Fruit fly (Drosophila melanogaster): ENCODE data around the gene CG13065.

Gene CG13065

dm6 chr3L:16308380-16308779 lies 31.1 kb downstream of the CG13065 start, which contains the start of gene CG13042:
Gene CG13042 (minus strand): TSS chr3L:16308480.
- TF ChIP-seq CG10543 (GFP tag; optimal IDR thresholded peaks at IDR 0.05) = no peak
- 0 out of 4 replicates have a peak, but pooled peaks have one; percentile 2 for TF ChIP-seq Gug (GFP tag; IDR thresholded peaks at IDR 0.05)

- TF ChIP-seq unpg (GFP tag; optimal IDR thresholded peaks at IDR 0.05) (peak; percentile 20), wdn (GFP tag; IDR thresholded peaks at IDR 0.05) (peak; percentile 53; the same call in 1 of the 2 replicates), sisA (GFP tag; IDR thresholded peaks at IDR 0.05) (peak; percentile 21; the same call in 1 of the 2 replicates), corto (GFP tag; optimal IDR thresholded peaks at IDR 0.05) (no peak), CG17802 (tag; optimal IDR thresholded peaks at IDR 0.05) (no peak), Ptx1 (GFP tag; IDR thresholded peaks at IDR 0.05) (0 out of 2 replicates have a peak, but pooled peaks have one; percentile 13), CG15011 (GFP tag; optimal IDR thresholded peaks at IDR 0.05) (no peak), lilli (GFP tag; optimal IDR thresholded peaks at IDR 0.05) (peak; percentile 43), CG3281 (GFP tag; optimal IDR thresholded peaks at IDR 0.05) (peak; percentile 27), Pdp1 (GFP tag; optimal IDR thresholded peaks at IDR 0.05) (no peak), dmrt99B (tag; optimal IDR thresholded peaks at IDR 0.05) (no peak), CG32772 (GFP tag; IDR thresholded peaks at IDR 0.05) (no peak), Ssrp (tag; optimal IDR thresholded peaks at IDR 0.05) (no peak), vnd (GFP tag; IDR thresholded peaks at IDR 0.05; ENCODE audit: partially characterized antibody) (no peak), maf-S (GFP tag; optimal IDR thresholded peaks at IDR 0.05) (no peak), wek (GFP tag; optimal IDR thresholded peaks at IDR 0.05) (no peak), Meics (GFP tag; optimal IDR thresholded peaks at IDR 0.05) (peak; percentile 30), CG9817 (tag; optimal IDR thresholded peaks at IDR 0.05) (peak; percentile 63), CG10565 (GFP tag; optimal IDR thresholded peaks at IDR 0.05) (no peak), lab (GFP tag; optimal IDR thresholded peaks at IDR 0.05) (peak; percentile 72), CG10366 (GFP tag; IDR thresholded peaks at IDR 0.05) (0 out of 2 replicates have a peak, but pooled peaks have one; percentile 13), nom (GFP tag; optimal IDR thresholded peaks at IDR 0.05) (no peak), sob (GFP tag; IDR thresholded peaks at IDR 0.05) (peak; percentile 46; the same call in 1 of the 2 replicates), cato (GFP tag; optimal IDR thresholded peaks at IDR 0.05; ENCODE audit: borderline replicate concordance) (no peak), Mes4 (GFP tag; optimal IDR thresholded peaks at IDR 0.05) (no peak), gem (tag; optimal IDR thresholded peaks at IDR 0.05) (peak; percentile 35), knrl (GFP tag; IDR thresholded peaks at IDR 0.05; ENCODE audit: partially characterized antibody) (no peak), caup (GFP tag; optimal IDR thresholded peaks at IDR 0.05; ENCODE audit: severe bottlenecking) (peak; percentile 11), chinmo (GFP tag; IDR thresholded peaks at IDR 0.05; ENCODE audit: partially characterized antibody) (0 out of 4 replicates have a peak, but pooled peaks have one; percentile 24), CG6654 (GFP tag; optimal IDR thresholded peaks at IDR 0.05) (no peak), CG11560 (tag; IDR thresholded peaks at IDR 0.05) (no peak), amos (GFP tag; IDR thresholded peaks at IDR 0.05; ENCODE audit: partially characterized antibody) (no peak), CG12659 (GFP tag; optimal IDR thresholded peaks at IDR 0.05) (no peak), CG1024 (GFP tag; IDR thresholded peaks at IDR 0.05) (no peak), kah (GFP tag; optimal IDR thresholded peaks at IDR 0.05) (no peak), CG9932 (GFP tag; IDR thresholded peaks at IDR 0.05) (peak; percentile 75), CG4820 (GFP tag; optimal IDR thresholded peaks at IDR 0.05) (no peak), Dek (tag; optimal IDR thresholded peaks at IDR 0.05) (no peak), CG15514 (GFP tag; optimal IDR thresholded peaks at IDR 0.05) (peak; percentile 23), Camta (GFP tag; optimal IDR thresholded peaks at IDR 0.05) (no peak), CG3726 (GFP tag; IDR thresholded peaks at IDR 0.05) (no peak), GATAe (GFP tag; conservative IDR thresholded peaks at IDR 0.05) (no peak), CG10462 (GFP tag; optimal IDR thresholded peaks at IDR 0.05) (no peak), CG32532 (GFP tag; IDR thresholded peaks at IDR 0.05) (0 out of 2 replicates have a peak, but pooled peaks have one; percentile 6), insv (GFP tag; optimal IDR thresholded peaks at IDR 0.05) (no peak)
Measured at dm6 chr3L:16309972-16310371, 32.7 kb downstream of the CG13065 start.
